Fruit fly (Drosophila melanogaster) S2 (cell line): ENCODE measurements around the gene Mgat3.

Experiments used
- CG8478 ChIP-seq: fragments of >200 bp; optimal IDR thresholded peaks from 2 replicates; lab custom pipeline; 2018
- CTCF ChIP-seq, 2 experiments: fragments of >200 bp; optimal IDR thresholded peaks; 2 replicates each; lab custom pipeline; 2018

DNA sequence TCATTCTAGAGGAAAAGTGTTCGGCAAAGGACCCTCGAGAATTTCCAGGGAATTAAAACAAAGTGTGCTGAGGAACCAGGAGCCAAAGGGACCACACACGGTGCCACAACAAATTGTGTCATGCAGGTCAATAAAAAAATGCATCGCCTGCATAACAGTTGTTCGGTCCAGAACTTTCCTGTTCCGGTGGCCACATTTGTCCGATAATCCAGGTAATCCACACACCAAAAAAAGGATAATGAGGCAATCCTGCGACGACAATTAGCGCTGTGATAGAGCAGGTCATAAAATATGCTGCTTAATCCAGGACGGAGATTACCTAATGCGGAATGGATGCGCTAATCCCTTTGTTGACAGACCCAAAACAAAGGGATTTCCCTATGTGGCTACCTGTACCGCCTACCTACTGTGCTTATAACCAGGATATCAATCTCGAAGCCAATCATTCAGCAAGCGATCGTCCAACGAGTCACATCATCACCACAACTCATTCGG is 47.0 kb upstream of the Mgat3 start, which contains the start of gene CG16815:
- no peak for TF ChIP-seq CTCF (optimal IDR thresholded peaks at IDR 0.05; lab: Kevin White, UChicago)
- TF ChIP-seq CG8478 (lab: Kevin White, UChicago) = no peak
